Worm (Caenorhabditis elegans) whole organism, L4/young adult: Measurements from ENCODE around the gene snf-7.

Source experiments
- W03F9.2 ChIP-seq: fragments of 150-350 bp; optimal IDR thresholded peaks from 2 replicates; lab custom pipeline; 2014; ENCODE audit warnings: missing biosample characterization, missing genetic modification characterization
- him-1 ChIP-seq: sonication (generic microtip); optimal IDR thresholded peaks from 2 replicates; lab custom pipeline; 2016; ENCODE audit warnings: missing genotype, missing genetic modification reagents, missing genetic modification characterization, missing compliant biosample characterization

DNA sequence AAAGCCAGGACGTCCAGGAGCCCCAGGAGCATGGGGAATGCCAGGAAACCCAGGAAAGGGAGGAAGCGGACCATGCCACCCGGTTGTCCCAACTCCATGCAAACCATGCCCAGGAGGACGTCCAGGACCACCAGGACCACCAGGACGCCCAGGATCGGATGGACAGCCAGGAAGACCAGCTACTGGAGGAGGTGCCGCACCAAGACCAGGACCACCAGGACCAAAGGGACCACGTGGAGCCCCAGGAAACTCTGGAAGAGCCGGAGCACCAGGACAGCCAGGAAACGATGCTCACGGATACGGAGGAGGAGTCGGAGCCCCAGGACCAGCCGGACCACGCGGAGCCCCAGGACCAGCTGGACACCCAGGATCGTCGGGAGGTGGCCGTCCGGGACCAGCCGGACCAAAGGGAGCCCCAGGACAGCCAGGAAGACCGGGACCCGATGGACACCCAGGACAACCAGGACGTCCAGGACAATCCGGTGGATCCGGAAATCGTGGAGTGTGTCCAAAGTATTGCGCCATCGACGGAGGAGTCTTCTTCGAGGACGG, 14.4 kb downstream of the snf-7 start:
- TF ChIP-seq him-1 (tag; lab: Kevin White, UChicago) (no peak), W03F9.2 (tag; lab: Kevin White, UChicago) (no peak)
